Worm (Caenorhabditis elegans): ENCODE results near the gene K05B2.2.

DNA sequence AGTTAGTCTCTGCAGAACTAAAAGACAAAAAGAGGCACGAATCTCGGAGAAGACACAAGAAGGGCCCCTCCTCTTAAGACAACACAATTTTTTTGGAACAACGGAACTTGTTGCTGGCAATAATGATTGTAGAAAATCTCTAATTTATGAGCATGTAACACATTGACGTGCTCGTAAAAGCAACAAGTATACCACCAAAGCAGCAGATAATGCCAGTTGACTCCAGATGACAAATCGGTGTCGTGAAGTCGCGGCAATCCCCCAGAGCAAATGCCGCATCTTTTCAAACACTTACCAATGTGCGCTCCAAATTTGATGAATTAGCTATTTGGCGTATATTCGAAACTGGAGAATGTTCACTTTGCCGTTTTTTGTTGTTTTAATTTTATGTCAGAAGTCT is 41.7 kb upstream of the K05B2.2 start:
- TF ChIP-seq aly-2 (tag; optimal IDR thresholded peaks at IDR 0.05) = no peak
- no peak for TF ChIP-seq lin-13 (GFP tag; optimal IDR thresholded peaks at IDR 0.05)
- no peak for TF ChIP-seq blmp-1 (tag; optimal IDR thresholded peaks at IDR 0.05; ENCODE audit: insufficient read depth)

All from whole organism, L2 larva.